Fruit fly (Drosophila melanogaster) whole organism, embryonic: ENCODE measurements around the gene APC4.
A peak's percentile ranks its signal among the peaks of the same experiment; 100 is the strongest.

Experiments used
- Atf6 ChIP-seq: fragments of 200-800 bp; sonication (Bioruptor generic); IDR thresholded peaks from 2 replicates; pipeline ENCODE4 v1.3.6; 2022; ENCODE audit warnings: missing biosample characterization, missing genetic modification characterization
- B-H2 ChIP-seq: fragments of 200-800 bp; sonication (Bioruptor generic); optimal IDR thresholded peaks from 2 replicates; lab custom pipeline; 2018; ENCODE audit warnings: missing biosample characterization, mild to moderate bottlenecking, missing genetic modification characterization
- BEAF-32 ChIP-seq: fragments of 200-800 bp; sonication (Bioruptor generic); optimal IDR thresholded peaks from 3 replicates; lab custom pipeline; 2017; ENCODE audit warnings: missing biosample characterization, missing genetic modification characterization, mild to moderate bottlenecking, moderate library complexity, missing genetic modification reagents
- Bdp1 ChIP-seq: fragments of 200-800 bp; sonication (Bioruptor generic); optimal IDR thresholded peaks from 3 replicates; lab custom pipeline; 2016; ENCODE audit warnings: missing biosample characterization, missing genetic modification characterization
- CG10274 ChIP-seq: fragments of 200-800 bp; sonication (Bioruptor generic); optimal IDR thresholded peaks from 3 replicates; lab custom pipeline; 2017; ENCODE audit warnings: missing biosample characterization, mild to moderate bottlenecking, missing genetic modification characterization
- CG10959 ChIP-seq: fragments of 200-800 bp; sonication (Bioruptor generic); IDR thresholded peaks from 2 replicates; pipeline ENCODE4 v1.3.6; 2022; ENCODE audit warnings: missing biosample characterization, missing genetic modification characterization
- CG11696 ChIP-seq: fragments of 200-800 bp; sonication (Bioruptor generic); IDR thresholded peaks from 2 replicates; pipeline ENCODE4 v1.3.6; 2022; ENCODE audit warnings: missing biosample characterization, missing genetic modification characterization
- CG13287 ChIP-seq: fragments of 200-800 bp; sonication (Bioruptor generic); IDR thresholded peaks from 2 replicates; pipeline ENCODE4 v1.3.6; 2022; ENCODE audit warnings: missing biosample characterization, missing genetic modification characterization; ENCODE audit not compliant: partially characterized antibody
- CG17385 ChIP-seq: fragments of 200-800 bp; sonication (Bioruptor generic); optimal IDR thresholded peaks from 3 replicates; lab custom pipeline; 2018; ENCODE audit warnings: missing biosample characterization, mild to moderate bottlenecking, missing genetic modification characterization
- CG17568 ChIP-seq: fragments of 200-800 bp; sonication (Bioruptor generic); optimal IDR thresholded peaks from 2 replicates; lab custom pipeline; 2018; ENCODE audit warnings: missing biosample characterization, mild to moderate bottlenecking, missing genetic modification characterization, moderate library complexity
- CG18262 ChIP-seq: fragments of 200-800 bp; optimal IDR thresholded peaks from 3 replicates; lab custom pipeline; 2019; ENCODE audit warnings: missing biosample characterization, mild to moderate bottlenecking, missing genetic modification characterization, moderate library complexity
- CG2116 ChIP-seq: fragments of 200-800 bp; sonication (Bioruptor generic); optimal IDR thresholded peaks from 3 replicates; lab custom pipeline; 2018; ENCODE audit warnings: missing biosample characterization, mild to moderate bottlenecking, missing genetic modification characterization
- CG2120 ChIP-seq: fragments of 200-800 bp; sonication (Bioruptor generic); optimal IDR thresholded peaks from 3 replicates; lab custom pipeline; 2016; ENCODE audit warnings: missing biosample characterization, missing genetic modification characterization
- CG32532 ChIP-seq: fragments of 200-800 bp; sonication (Bioruptor generic); IDR thresholded peaks from 2 replicates; pipeline ENCODE4 v1.3.6; 2022; ENCODE audit warnings: missing biosample characterization, missing genetic modification characterization
- CG32767 ChIP-seq: fragments of 200-800 bp; sonication (Bioruptor generic); IDR thresholded peaks from 2 replicates; pipeline ENCODE4 v1.3.6; 2022; ENCODE audit warnings: missing biosample characterization, missing genetic modification characterization
- CG34422 ChIP-seq: fragments of 200-800 bp; sonication (Bioruptor generic); IDR thresholded peaks from 3 replicates; pipeline ENCODE4 v1.3.6; 2022; ENCODE audit warnings: missing biosample characterization, missing genetic modification characterization
- CG4328 ChIP-seq: fragments of 200-800 bp; sonication (Bioruptor generic); optimal IDR thresholded peaks from 3 replicates; lab custom pipeline; 2017; ENCODE audit warnings: missing biosample characterization, missing genetic modification reagents, missing genetic modification characterization
- CG4730 ChIP-seq: fragments of 200-800 bp; sonication (Bioruptor generic); IDR thresholded peaks from 2 replicates; pipeline ENCODE4 v1.3.6; 2022; ENCODE audit warnings: missing biosample characterization, missing genetic modification characterization
- CG6689 ChIP-seq: fragments of 200-800 bp; sonication (Bioruptor generic); IDR thresholded peaks from 2 replicates; pipeline ENCODE4 v1.3.6; 2022; ENCODE audit warnings: missing biosample characterization, missing genetic modification characterization
- CG9797 ChIP-seq: fragments of 200-800 bp; sonication (Bioruptor generic); optimal IDR thresholded peaks from 3 replicates; lab custom pipeline; 2018; ENCODE audit warnings: missing biosample characterization, mild to moderate bottlenecking, missing genetic modification characterization
- CrebB ChIP-seq: fragments of 200-800 bp; sonication (Bioruptor generic); optimal IDR thresholded peaks from 3 replicates; lab custom pipeline; 2018; ENCODE audit warnings: missing biosample characterization, mild to moderate bottlenecking, missing genetic modification characterization
- ERR ChIP-seq: fragments of 200-800 bp; sonication (Bioruptor generic); optimal IDR thresholded peaks from 2 replicates; lab custom pipeline; 2016; ENCODE audit warnings: missing biosample characterization, missing genetic modification characterization
- Hey ChIP-seq: fragments of 200-800 bp; sonication (Bioruptor generic); optimal IDR thresholded peaks from 3 replicates; lab custom pipeline; 2018; ENCODE audit warnings: missing biosample characterization, mild to moderate bottlenecking, missing genetic modification characterization
- MESR4 ChIP-seq: fragments of 200-800 bp; sonication (Bioruptor generic); optimal IDR thresholded peaks from 2 replicates; lab custom pipeline; 2018; ENCODE audit warnings: missing biosample characterization, mild to moderate bottlenecking, missing genetic modification characterization, moderate library complexity
- Nf-YA ChIP-seq: fragments of 200-800 bp; sonication (Bioruptor generic); IDR thresholded peaks from 2 replicates; pipeline ENCODE4 v1.3.6; 2022; ENCODE audit warnings: missing biosample characterization, missing genetic modification characterization
- Pdp1 ChIP-seq, 2 experiments: fragments of 200-800 bp; sonication (Bioruptor generic); optimal IDR thresholded peaks; 3 replicates each; lab custom pipeline; 2016; ENCODE audit warnings: missing biosample characterization in 2 of 2, missing genetic modification characterization in 2 of 2, mild to moderate bottlenecking in 1 of 2, moderate library complexity in 1 of 2
- Sin3A ChIP-seq: fragments of >200 bp; optimal IDR thresholded peaks from 2 replicates; lab custom pipeline; 2018
- ash1 ChIP-seq: fragments of 200-800 bp; sonication (Bioruptor generic); optimal IDR thresholded peaks from 2 replicates; lab custom pipeline; 2018; ENCODE audit warnings: missing biosample characterization, mild to moderate bottlenecking, missing genetic modification characterization
- bcd ChIP-seq: fragments of 200-800 bp; sonication (Bioruptor generic); optimal IDR thresholded peaks from 2 replicates; lab custom pipeline; 2017; ENCODE audit warnings: missing biosample characterization, mild to moderate bottlenecking, missing genetic modification characterization
- cas ChIP-seq: fragments of 200-800 bp; sonication (Bioruptor generic); IDR thresholded peaks from 2 replicates; pipeline ENCODE4 v1.3.6; 2022; ENCODE audit warnings: missing biosample characterization, missing genetic modification characterization
- crol ChIP-seq: fragments of 200-800 bp; sonication (Bioruptor generic); IDR thresholded peaks from 2 replicates; pipeline ENCODE4 v1.3.6; 2022; ENCODE audit warnings: missing biosample characterization, missing genetic modification characterization
- da ChIP-seq: fragments of 200-800 bp; sonication (Bioruptor generic); optimal IDR thresholded peaks from 2 replicates; lab custom pipeline; 2016; ENCODE audit warnings: missing biosample characterization, missing genetic modification characterization
- emc ChIP-seq: fragments of 200-800 bp; sonication (Bioruptor generic); optimal IDR thresholded peaks from 2 replicates; lab custom pipeline; 2016; ENCODE audit warnings: missing biosample characterization, missing genetic modification characterization
- fd3F ChIP-seq: fragments of 200-800 bp; sonication (Bioruptor generic); optimal IDR thresholded peaks from 2 replicates; lab custom pipeline; 2018; ENCODE audit warnings: missing biosample characterization, mild to moderate bottlenecking, missing genetic modification characterization, moderate library complexity
- gcm2 ChIP-seq: fragments of 200-800 bp; sonication (Bioruptor generic); optimal IDR thresholded peaks from 2 replicates; lab custom pipeline; 2016; ENCODE audit warnings: missing biosample characterization, missing genetic modification characterization
- her ChIP-seq: fragments of 200-800 bp; sonication (Bioruptor generic); optimal IDR thresholded peaks from 2 replicates; lab custom pipeline; 2016; ENCODE audit warnings: missing biosample characterization, missing genetic modification characterization
- knrl ChIP-seq: fragments of 200-800 bp; sonication (Bioruptor generic); IDR thresholded peaks from 3 replicates; pipeline ENCODE4 v1.3.6; 2022; ENCODE audit warnings: missing biosample characterization, missing genetic modification characterization; ENCODE audit not compliant: partially characterized antibody
- lab ChIP-seq: fragments of 200-800 bp; sonication (Bioruptor generic); optimal IDR thresholded peaks from 3 replicates; lab custom pipeline; 2017; ENCODE audit warnings: missing biosample characterization, missing genetic modification characterization, mild to moderate bottlenecking, moderate library complexity, missing genetic modification reagents
- nmo ChIP-seq: fragments of 200-800 bp; sonication (Bioruptor generic); optimal IDR thresholded peaks from 2 replicates; lab custom pipeline; 2018; ENCODE audit warnings: missing biosample characterization, mild to moderate bottlenecking, missing genetic modification characterization, moderate library complexity
- pb ChIP-seq: fragments of 200-800 bp; sonication (Bioruptor generic); optimal IDR thresholded peaks from 3 replicates; lab custom pipeline; 2016; ENCODE audit warnings: missing biosample characterization, missing genetic modification characterization
- pita ChIP-seq: fragments of 200-800 bp; sonication (Bioruptor generic); optimal IDR thresholded peaks from 2 replicates; lab custom pipeline; 2017; ENCODE audit warnings: missing biosample characterization, mild to moderate bottlenecking, missing genetic modification characterization
- psq ChIP-seq: fragments of 200-800 bp; sonication (Bioruptor generic); optimal IDR thresholded peaks from 2 replicates; lab custom pipeline; 2017; ENCODE audit warnings: missing biosample characterization, missing genetic modification characterization
- rib ChIP-seq: fragments of 200-800 bp; sonication (Bioruptor generic); IDR thresholded peaks from 2 replicates; pipeline ENCODE4 v1.3.6; 2022; ENCODE audit warnings: missing biosample characterization, missing genetic modification characterization
- sc ChIP-seq, 3 experiments: fragments of >200 bp in 2 of 3; fragments of 200-800 bp in 1 of 3; sonication (Bioruptor generic) in 1 of 3; optimal IDR thresholded peaks; 2 replicates in 2 of 3; 3 replicates in 1 of 3; lab custom pipeline; 2017; ENCODE audit warnings: mild to moderate bottlenecking in 1 of 3, missing biosample characterization in 1 of 3, missing genetic modification characterization in 1 of 3, missing genetic modification reagents in 1 of 3
- sna ChIP-seq: fragments of 200-800 bp; sonication (Bioruptor generic); IDR thresholded peaks from 2 replicates; pipeline ENCODE4 v1.3.6; 2022; ENCODE audit warnings: missing biosample characterization, missing genetic modification characterization; ENCODE audit not compliant: partially characterized antibody
- ssp ChIP-seq: fragments of 200-800 bp; sonication (Bioruptor generic); IDR thresholded peaks from 2 replicates; pipeline ENCODE4 v1.3.6; 2022; ENCODE audit warnings: missing biosample characterization, missing genetic modification characterization
- tll ChIP-seq, 2 experiments: fragments of 200-800 bp in 1 of 2; fragments of >200 bp in 1 of 2; sonication (Bioruptor generic) in 1 of 2; optimal IDR thresholded peaks; 2 replicates each; lab custom pipeline; 2017 to 2019; ENCODE audit warnings: missing biosample characterization in 2 of 2, missing genetic modification characterization in 2 of 2, mild to moderate bottlenecking in 1 of 2, moderate library complexity in 1 of 2

Gene APC4

dm6 chrX:9103308-9104185, 20.8 kb downstream of the APC4 start, which contains the start of gene CG7766 (continued):
- no peak for TF ChIP-seq psq (GFP tag; lab: Kevin White, UChicago)
- peak in 1 of 2 experiments; percentile 92 for TF ChIP-seq Pdp1 (GFP tag; optimal IDR thresholded peaks at IDR 0.05; lab: Kevin White, UChicago)
- peak; percentile 96 for TF ChIP-seq ERR (GFP tag; lab: Kevin White, UChicago)
- TF ChIP-seq ssp (GFP tag; lab: Robert Waterston, UW): no peak
- TF ChIP-seq CG2120 (GFP tag; lab: Kevin White, UChicago): no peak
- no peak for TF ChIP-seq pb (GFP tag; lab: Kevin White, UChicago)
- TF ChIP-seq pita: no peak
- no peak for TF ChIP-seq CG10959
- TF ChIP-seq Atf6: 0 out of 2 replicates have a peak, but pooled peaks have one; percentile 20
- no peak for TF ChIP-seq sc (optimal IDR thresholded peaks at IDR 0.05; lab: Kevin White, UChicago)
- TF ChIP-seq sc (GFP tag; optimal IDR thresholded peaks at IDR 0.05; lab: Kevin White, UChicago): no peak
- TF ChIP-seq CG34422 (GFP tag; lab: Robert Waterston, UW): 0 out of 3 replicates have a peak, but pooled peaks have one; percentile 12
- no peak for TF ChIP-seq knrl (GFP tag; lab: Robert Waterston, UW)
- peak; percentile 23 for TF ChIP-seq Sin3A (lab: Kevin White, UChicago)
- peak; percentile 78 for TF ChIP-seq MESR4 (GFP tag; lab: Kevin White, UChicago)
- no peak for TF ChIP-seq CG32532 (GFP tag; lab: Robert Waterston, UW)
- TF ChIP-seq CG13287 (GFP tag; lab: Robert Waterston, UW): 0 out of 2 replicates have a peak, but pooled peaks have one; percentile 11
- no peak for TF ChIP-seq B-H2 (GFP tag; lab: Kevin White, UChicago)
- TF ChIP-seq rib (GFP tag; lab: Robert Waterston, UW): no peak
- TF ChIP-seq CG9797: peak; percentile 69
- no peak for TF ChIP-seq sna (GFP tag; lab: Robert Waterston, UW)
- TF ChIP-seq tll (GFP tag; optimal IDR thresholded peaks at IDR 0.05; lab: Kevin White, UChicago): peak in 1 of 2 experiments; percentile 86
- peak; percentile 35 for TF ChIP-seq BEAF-32 (GFP tag; lab: Kevin White, UChicago)
- TF ChIP-seq CG4328 (GFP tag; lab: Kevin White, UChicago): no peak
- peak; percentile 57; the same call in 1 of the 2 replicates for TF ChIP-seq crol (GFP tag; lab: Robert Waterston, UW)
- peak; percentile 13 for TF ChIP-seq CG2116 (GFP tag; lab: Kevin White, UChicago)
- peak; percentile 22 for TF ChIP-seq nmo (GFP tag; lab: Kevin White, UChicago)
- TF ChIP-seq da (GFP tag; lab: Kevin White, UChicago): no peak
- TF ChIP-seq, all 482 proteins: peak for 31

dm6 chrX:9106212-9106774, 23.6 kb downstream of the APC4 start, which contains the start of gene Bx42:
Gene Bx42 (minus strand): TSS chrX:9106604.
- TF ChIP-seq cas (GFP tag; lab: Robert Waterston, UW) (no peak), CG10274 (GFP tag; lab: Kevin White, UChicago) (no peak), CG2120 (GFP tag; lab: Kevin White, UChicago) (no peak), lab (GFP tag; lab: Kevin White, UChicago) (no peak), her (GFP tag; lab: Kevin White, UChicago) (no peak), ash1 (GFP tag; lab: Kevin White, UChicago) (no peak), CG17385 (GFP tag; lab: Kevin White, UChicago) (no peak), bcd (GFP tag; lab: Kevin White, UChicago) (no peak), CG18262 (no peak), CG11696 (no peak), Bdp1 (GFP tag; lab: Kevin White, UChicago) (no peak), CG6689 (GFP tag; lab: Robert Waterston, UW) (no peak), Nf-YA (GFP tag; lab: Robert Waterston, UW) (no peak), fd3F (GFP tag; lab: Kevin White, UChicago) (no peak), CG32767 (no peak), emc (GFP tag; lab: Kevin White, UChicago) (no peak), Hey (no peak), CG17568 (GFP tag; lab: Kevin White, UChicago) (no peak), CrebB (no peak), gcm2 (GFP tag; lab: Kevin White, UChicago) (no peak), CG4730 (0 out of 2 replicates have a peak, but pooled peaks have one; percentile 18)
